Fruit fly (Drosophila melanogaster) whole organism, embryonic: ENCODE data around the gene CG44303.

Source experiments
- Atf6 ChIP-seq: fragments of 200-800 bp; sonication (Bioruptor generic); IDR thresholded peaks from 2 replicates; pipeline ENCODE4 v1.3.6; 2022; ENCODE audit warnings: missing biosample characterization, missing genetic modification characterization
- B-H2 ChIP-seq: fragments of 200-800 bp; sonication (Bioruptor generic); optimal IDR thresholded peaks from 2 replicates; lab custom pipeline; 2018; ENCODE audit warnings: missing biosample characterization, mild to moderate bottlenecking, missing genetic modification characterization
- CG10462 ChIP-seq: fragments of 200-800 bp; sonication (Bioruptor generic); optimal IDR thresholded peaks from 2 replicates; lab custom pipeline; 2016; ENCODE audit warnings: missing biosample characterization, missing genetic modification characterization
- CG11093 ChIP-seq: fragments of 200-800 bp; sonication (Bioruptor generic); IDR thresholded peaks from 3 replicates; pipeline ENCODE4 v1.3.6; 2022; ENCODE audit warnings: missing biosample characterization, missing genetic modification characterization
- CG13775 ChIP-seq: fragments of 200-800 bp; sonication (Bioruptor generic); optimal IDR thresholded peaks from 3 replicates; lab custom pipeline; 2017; ENCODE audit warnings: missing biosample characterization, mild to moderate bottlenecking, missing genetic modification characterization
- CG14667 ChIP-seq: fragments of 200-800 bp; sonication (Bioruptor generic); IDR thresholded peaks from 2 replicates; pipeline ENCODE4 v1.3.6; 2022; ENCODE audit warnings: missing biosample characterization, missing genetic modification characterization
- CG14860 ChIP-seq: fragments of 200-800 bp; sonication (Bioruptor generic); IDR thresholded peaks from 3 replicates; pipeline ENCODE4 v1.3.6; 2022; ENCODE audit warnings: missing biosample characterization, missing genetic modification characterization; ENCODE audit not compliant: partially characterized antibody
- CG1529 ChIP-seq: fragments of 200-800 bp; sonication (Bioruptor generic); optimal IDR thresholded peaks from 3 replicates; lab custom pipeline; 2018; ENCODE audit warnings: missing biosample characterization, missing genetic modification characterization
- CG15696 ChIP-seq: fragments of 200-800 bp; sonication (Bioruptor generic); optimal IDR thresholded peaks from 2 replicates; lab custom pipeline; 2019; ENCODE audit warnings: missing biosample characterization, mild to moderate bottlenecking, missing genetic modification characterization, moderate library complexity
- CG1792 ChIP-seq: fragments of 200-800 bp; sonication (Bioruptor generic); optimal IDR thresholded peaks from 2 replicates; lab custom pipeline; 2016; ENCODE audit warnings: missing biosample characterization, missing genetic modification characterization
- CG2875 ChIP-seq: fragments of 200-800 bp; sonication (Bioruptor generic); optimal IDR thresholded peaks from 2 replicates; lab custom pipeline; 2017; ENCODE audit warnings: missing biosample characterization, mild to moderate bottlenecking, missing genetic modification characterization, missing genetic modification reagents
- CG33557 ChIP-seq: fragments of 200-800 bp; sonication (Bioruptor generic); optimal IDR thresholded peaks from 2 replicates; lab custom pipeline; 2019; ENCODE audit warnings: missing biosample characterization, mild to moderate bottlenecking, missing genetic modification characterization, moderate library complexity
- CG34376 ChIP-seq: fragments of 200-800 bp; sonication (Bioruptor generic); optimal IDR thresholded peaks from 2 replicates; lab custom pipeline; 2018; ENCODE audit warnings: missing biosample characterization, mild to moderate bottlenecking, missing genetic modification characterization
- CG34422 ChIP-seq: fragments of 200-800 bp; sonication (Bioruptor generic); IDR thresholded peaks from 3 replicates; pipeline ENCODE4 v1.3.6; 2022; ENCODE audit warnings: missing biosample characterization, missing genetic modification characterization
- CG4282 ChIP-seq: fragments of 200-800 bp; sonication (Bioruptor generic); optimal IDR thresholded peaks from 2 replicates; lab custom pipeline; 2016; ENCODE audit warnings: missing biosample characterization, missing genetic modification characterization
- CG6765 ChIP-seq: fragments of 200-800 bp; sonication (Bioruptor generic); optimal IDR thresholded peaks from 3 replicates; lab custom pipeline; 2017; ENCODE audit warnings: missing biosample characterization, mild to moderate bottlenecking, missing genetic modification characterization
- CG8944 ChIP-seq: fragments of 200-800 bp; sonication (Bioruptor generic); optimal IDR thresholded peaks from 3 replicates; lab custom pipeline; 2016; ENCODE audit warnings: missing biosample characterization, missing genetic modification characterization
- D ChIP-seq, 2 experiments: fragments of 200-800 bp in 1 of 2; fragments of >200 bp in 1 of 2; sonication (Bioruptor generic) in 1 of 2; optimal IDR thresholded peaks; 2 replicates in 1 of 2; 3 replicates in 1 of 2; lab custom pipeline; 2017; ENCODE audit warnings: mild to moderate bottlenecking in 1 of 2, missing biosample characterization in 1 of 2, missing genetic modification characterization in 1 of 2, missing genetic modification reagents in 1 of 2
- Dfd ChIP-seq, 2 experiments: fragments of >200 bp; optimal IDR thresholded peaks; 2 replicates each; lab custom pipeline; 2017; ENCODE audit warnings: missing biosample characterization in 2 of 2, missing genetic modification characterization in 2 of 2
- Drgx ChIP-seq: fragments of 200-800 bp; sonication (Bioruptor generic); IDR thresholded peaks from 2 replicates; pipeline ENCODE4 v1.3.6; 2022; ENCODE audit warnings: missing biosample characterization, missing genetic modification characterization
- E2f1 ChIP-seq: fragments of 200-800 bp; sonication (Bioruptor generic); IDR thresholded peaks from 2 replicates; pipeline ENCODE4 v1.3.6; 2022; ENCODE audit warnings: missing biosample characterization, missing genetic modification characterization
- Hsf ChIP-seq: fragments of 200-800 bp; sonication (Bioruptor generic); optimal IDR thresholded peaks from 3 replicates; lab custom pipeline; 2016; ENCODE audit warnings: missing biosample characterization, missing genetic modification characterization
- Lim3 ChIP-seq: fragments of 200-800 bp; sonication (Bioruptor generic); IDR thresholded peaks from 2 replicates; pipeline ENCODE4 v1.3.6; 2022; ENCODE audit warnings: missing biosample characterization, missing genetic modification characterization
- Nf-YC ChIP-seq: fragments of 200-800 bp; optimal IDR thresholded peaks from 3 replicates; lab custom pipeline; 2019; ENCODE audit warnings: missing biosample characterization, mild to moderate bottlenecking, missing genetic modification characterization, moderate library complexity
- Optix ChIP-seq: fragments of 200-800 bp; sonication (Bioruptor generic); IDR thresholded peaks from 3 replicates; pipeline ENCODE4 v1.3.6; 2022; ENCODE audit warnings: missing biosample characterization, missing genetic modification characterization
- Rfx ChIP-seq: fragments of 200-800 bp; sonication (Bioruptor generic); IDR thresholded peaks from 2 replicates; pipeline ENCODE4 v1.3.6; 2022; ENCODE audit warnings: missing biosample characterization, missing genetic modification characterization
- cg ChIP-seq: fragments of 200-800 bp; sonication (Bioruptor generic); optimal IDR thresholded peaks from 3 replicates; lab custom pipeline; 2019; ENCODE audit warnings: missing biosample characterization, mild to moderate bottlenecking, missing genetic modification characterization, moderate library complexity
- croc ChIP-seq: fragments of 200-800 bp; sonication (Bioruptor generic); conservative IDR thresholded peaks from 3 replicates; pipeline ENCODE4 v1.3.6; 2022; ENCODE audit warnings: missing biosample characterization, missing genetic modification characterization
- dan ChIP-seq: fragments of 200-800 bp; sonication (Bioruptor generic); IDR thresholded peaks from 2 replicates; pipeline ENCODE4 v1.3.6; 2022; ENCODE audit warnings: missing biosample characterization, missing genetic modification characterization
- exex ChIP-seq: fragments of 200-800 bp; sonication (Bioruptor generic); optimal IDR thresholded peaks from 4 replicates; lab custom pipeline; 2018; ENCODE audit warnings: missing biosample characterization, mild to moderate bottlenecking, missing genetic modification characterization, moderate library complexity
- fu2 ChIP-seq: fragments of 200-800 bp; sonication (Bioruptor generic); optimal IDR thresholded peaks from 2 replicates; lab custom pipeline; 2016; ENCODE audit warnings: missing biosample characterization, missing genetic modification characterization
- grau ChIP-seq: fragments of 200-800 bp; optimal IDR thresholded peaks from 3 replicates; lab custom pipeline; 2019; ENCODE audit warnings: missing biosample characterization, mild to moderate bottlenecking, missing genetic modification characterization, moderate library complexity
- jumu ChIP-seq: fragments of 200-800 bp; sonication (Bioruptor generic); optimal IDR thresholded peaks from 3 replicates; lab custom pipeline; 2016; ENCODE audit warnings: missing biosample characterization, missing genetic modification characterization
- kay ChIP-seq: fragments of 200-800 bp; sonication (Bioruptor generic); optimal IDR thresholded peaks from 2 replicates; lab custom pipeline; 2016; ENCODE audit warnings: missing biosample characterization, missing genetic modification characterization
- ken ChIP-seq: fragments of 200-800 bp; sonication (Bioruptor generic); IDR thresholded peaks from 3 replicates; pipeline ENCODE4 v1.3.6; 2022; ENCODE audit warnings: missing biosample characterization, missing genetic modification characterization
- klu ChIP-seq: fragments of 200-800 bp; sonication (Bioruptor generic); IDR thresholded peaks from 2 replicates; pipeline ENCODE4 v1.3.6; 2022; ENCODE audit warnings: missing biosample characterization, missing genetic modification characterization
- kni ChIP-seq: fragments of 200-800 bp; sonication (Bioruptor generic); optimal IDR thresholded peaks from 3 replicates; lab custom pipeline; 2017; ENCODE audit warnings: mild to moderate bottlenecking, missing biosample characterization, missing genetic modification reagents, missing genetic modification characterization
- mam ChIP-seq: fragments of 200-800 bp; sonication (Bioruptor generic); optimal IDR thresholded peaks from 3 replicates; lab custom pipeline; 2016; ENCODE audit warnings: missing biosample characterization, missing genetic modification characterization
- nmo ChIP-seq: fragments of 200-800 bp; sonication (Bioruptor generic); optimal IDR thresholded peaks from 2 replicates; lab custom pipeline; 2018; ENCODE audit warnings: missing biosample characterization, mild to moderate bottlenecking, missing genetic modification characterization, moderate library complexity
- onecut ChIP-seq: fragments of 200-800 bp; sonication (Bioruptor generic); IDR thresholded peaks from 2 replicates; pipeline ENCODE4 v1.3.6; 2022; ENCODE audit warnings: missing biosample characterization, missing genetic modification characterization
- otp ChIP-seq: fragments of 200-800 bp; sonication (Bioruptor generic); IDR thresholded peaks from 3 replicates; pipeline ENCODE4, ENCODE4 v1.3.6; 2022; ENCODE audit warnings: missing biosample characterization, missing genetic modification characterization
- phol ChIP-seq: fragments of 200-800 bp; sonication (Bioruptor generic); optimal IDR thresholded peaks from 3 replicates; lab custom pipeline; 2018; ENCODE audit warnings: missing biosample characterization, mild to moderate bottlenecking, missing genetic modification characterization, moderate library complexity
- ranshi ChIP-seq: fragments of 200-800 bp; sonication (Bioruptor generic); IDR thresholded peaks from 2 replicates; pipeline ENCODE4 v1.3.6; 2022; ENCODE audit warnings: missing biosample characterization, missing genetic modification characterization
- ro ChIP-seq: fragments of 200-800 bp; sonication (Bioruptor generic); IDR thresholded peaks from 2 replicates; pipeline ENCODE4 v1.3.6; 2022; ENCODE audit warnings: missing biosample characterization, missing genetic modification characterization
- run ChIP-seq: fragments of 200-800 bp; sonication (Bioruptor generic); optimal IDR thresholded peaks from 3 replicates; lab custom pipeline; 2018; ENCODE audit warnings: missing biosample characterization, mild to moderate bottlenecking, missing genetic modification characterization
- shn ChIP-seq: fragments of 200-800 bp; sonication (Bioruptor generic); optimal IDR thresholded peaks from 3 replicates; lab custom pipeline; 2016; ENCODE audit warnings: missing biosample characterization, missing genetic modification characterization
- vnd ChIP-seq: fragments of 200-800 bp; sonication (Bioruptor generic); IDR thresholded peaks from 3 replicates; pipeline ENCODE4 v1.3.6; 2022; ENCODE audit warnings: missing biosample characterization, missing genetic modification characterization; ENCODE audit not compliant: partially characterized antibody
- zen ChIP-seq: fragments of 200-800 bp; sonication (Bioruptor generic); optimal IDR thresholded peaks from 3 replicates; lab custom pipeline; 2018; ENCODE audit warnings: missing biosample characterization, mild to moderate bottlenecking, missing genetic modification characterization, moderate library complexity
- zen2 ChIP-seq: fragments of 200-800 bp; sonication (Bioruptor generic); IDR thresholded peaks from 3 replicates; pipeline ENCODE4 v1.3.6; 2022; ENCODE audit warnings: missing biosample characterization, missing genetic modification characterization; ENCODE audit not compliant: partially characterized antibody
- zf30C ChIP-seq: fragments of 200-800 bp; sonication (Bioruptor generic); optimal IDR thresholded peaks from 3 replicates; lab custom pipeline; 2018; ENCODE audit warnings: missing biosample characterization, mild to moderate bottlenecking, missing genetic modification characterization
- zfh1 ChIP-seq: fragments of 200-800 bp; sonication (Bioruptor generic); IDR thresholded peaks from 3 replicates; pipeline ENCODE4 v1.3.6; 2022; ENCODE audit warnings: missing biosample characterization, missing genetic modification characterization

Gene CG44303

dm6 chrX:6696467-6696866, 9.2 kb upstream of the CG44303 start (continued):
- TF ChIP-seq jumu (GFP tag; lab: Kevin White, UChicago) (peak; percentile 15), vnd (GFP tag; lab: Robert Waterston, UW) (no peak), ken (GFP tag; lab: Robert Waterston, UW) (peak; percentile 70), kay (GFP tag; lab: Kevin White, UChicago) (peak; percentile 29), CG1792 (peak; percentile 33), fu2 (GFP tag; lab: Kevin White, UChicago) (peak; percentile 22), Drgx (GFP tag; lab: Robert Waterston, UW) (peak; percentile 76), CG34422 (GFP tag; lab: Robert Waterston, UW) (no peak), CG34376 (peak; percentile 83), Dfd (GFP tag; optimal IDR thresholded peaks at IDR 0.05; lab: Kevin White, UChicago) (no peak), shn (GFP tag; lab: Kevin White, UChicago) (peak; percentile 10), CG11093 (GFP tag; lab: Robert Waterston, UW) (0 out of 3 replicates have a peak, but pooled peaks have one; percentile 29), kni (GFP tag; lab: Kevin White, UChicago) (peak; percentile 5), onecut (GFP tag; lab: Robert Waterston, UW) (peak; percentile 49; the same call in 1 of the 2 replicates), zen (tag; lab: Kevin White, UChicago) (no peak), run (tag; lab: Kevin White, UChicago) (peak; percentile 45), CG4282 (peak; percentile 10), CG15696 (tag; lab: Kevin White, UChicago) (peak; percentile 39), CG2875 (GFP tag; lab: Kevin White, UChicago) (peak; percentile 31), E2f1 (GFP tag; lab: Robert Waterston, UW) (peak; percentile 56), B-H2 (GFP tag; lab: Kevin White, UChicago) (peak; percentile 84), zf30C (no peak), dan (GFP tag; lab: Robert Waterston, UW) (no peak), CG14860 (no peak), Rfx (GFP tag; lab: Robert Waterston, UW) (peak; percentile 68), CG13775 (GFP tag; lab: Kevin White, UChicago) (peak; percentile 69), Atf6 (GFP tag; lab: Robert Waterston, UW) (peak; percentile 87), nmo (GFP tag; lab: Kevin White, UChicago) (peak; percentile 54), exex (tag; lab: Kevin White, UChicago) (peak; percentile 54), ro (GFP tag; lab: Robert Waterston, UW) (no peak), CG14667 (GFP tag; lab: Robert Waterston, UW) (peak; percentile 51), Optix (peak; percentile 67; the same call in 1 of the 3 replicates), Hsf (GFP tag; lab: Kevin White, UChicago) (peak; percentile 60), CG33557 (GFP tag; lab: Kevin White, UChicago) (peak; percentile 52), grau (tag; lab: Kevin White, UChicago) (peak; percentile 75), D (optimal IDR thresholded peaks at IDR 0.05; lab: Kevin White, UChicago) (no peak), D (GFP tag; optimal IDR thresholded peaks at IDR 0.05; lab: Kevin White, UChicago) (peak; percentile 30), zen2 (GFP tag; lab: Robert Waterston, UW) (no peak), CG10462 (GFP tag; lab: Kevin White, UChicago) (peak; percentile 14), CG8944 (GFP tag; lab: Kevin White, UChicago) (no peak), croc (GFP tag; lab: Robert Waterston, UW) (peak; percentile 31; the same call in 2 of the 3 replicates), otp (GFP tag; lab: Robert Waterston, UW) (peak; percentile 65; the same call in 1 of the 3 replicates), Lim3 (GFP tag; lab: Robert Waterston, UW) (no peak), Nf-YC (tag; lab: Kevin White, UChicago) (peak; percentile 67), CG6765 (GFP tag; lab: Kevin White, UChicago) (peak; percentile 78), mam (GFP tag; lab: Kevin White, UChicago) (peak; percentile 53), klu (GFP tag; lab: Robert Waterston, UW) (no peak), ranshi (GFP tag; lab: Robert Waterston, UW) (peak; percentile 71), CG1529 (GFP tag; lab: Kevin White, UChicago) (peak; percentile 54), phol (tag; lab: Kevin White, UChicago) (peak; percentile 59), zfh1 (peak; percentile 52; the same call in 1 of the 3 replicates), cg (GFP tag; lab: Kevin White, UChicago) (peak; percentile 35)
